Worm (Caenorhabditis elegans): ENCODE measurements around the gene ugt-60.

The ugt-60 gene

DNA sequence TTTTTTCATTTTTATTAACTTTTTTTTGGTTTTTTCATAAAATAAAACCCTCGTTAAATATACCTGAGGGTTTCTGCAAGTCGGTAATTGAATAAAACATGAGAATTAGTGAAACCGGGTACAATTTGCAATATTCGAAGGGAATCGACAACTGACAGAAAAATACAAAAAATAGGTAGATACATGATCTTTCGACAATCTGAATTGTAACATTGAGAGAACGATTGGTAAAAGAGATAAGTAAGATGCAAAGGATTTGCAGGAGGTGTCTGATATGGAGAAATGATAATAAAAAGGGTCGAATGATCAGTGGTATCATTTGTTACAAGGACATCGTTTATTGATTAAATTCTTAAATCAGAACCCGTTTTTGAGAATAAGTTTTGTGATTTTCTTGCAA is at the start of gene ugt-60:
TSS of gene ugt-60 (minus strand) at position 233 of the 400 bp plus-strand sequence.
- no peak for TF ChIP-seq unc-62 (GFP tag; optimal IDR thresholded peaks at IDR 0.05)

DNA sequence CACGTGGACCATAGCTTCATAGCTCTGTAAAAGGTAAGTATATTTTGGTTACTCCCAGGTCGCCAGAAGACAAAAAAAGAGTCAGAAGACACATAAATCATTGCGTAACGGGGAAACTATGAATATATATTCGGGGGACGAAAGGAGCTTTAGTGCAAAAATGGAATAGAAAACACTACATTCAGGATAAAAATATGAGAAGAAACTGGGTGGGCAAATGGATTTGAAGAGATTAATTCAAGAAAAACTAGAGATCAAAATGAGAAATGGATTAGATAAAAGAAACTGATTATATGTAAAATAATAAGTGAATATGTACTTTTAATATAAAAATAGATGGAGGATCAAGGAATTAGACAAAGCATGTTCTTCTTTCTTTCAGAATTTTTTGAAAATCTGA is 48.6 kb upstream of the ugt-60 start, which contains the start of gene C07A9.12:
TSS of gene C07A9.12 (minus strand) at position 101 of the 400 bp plus-strand sequence.
- no peak for TF ChIP-seq unc-62 (GFP tag; optimal IDR thresholded peaks at IDR 0.05)

DNA sequence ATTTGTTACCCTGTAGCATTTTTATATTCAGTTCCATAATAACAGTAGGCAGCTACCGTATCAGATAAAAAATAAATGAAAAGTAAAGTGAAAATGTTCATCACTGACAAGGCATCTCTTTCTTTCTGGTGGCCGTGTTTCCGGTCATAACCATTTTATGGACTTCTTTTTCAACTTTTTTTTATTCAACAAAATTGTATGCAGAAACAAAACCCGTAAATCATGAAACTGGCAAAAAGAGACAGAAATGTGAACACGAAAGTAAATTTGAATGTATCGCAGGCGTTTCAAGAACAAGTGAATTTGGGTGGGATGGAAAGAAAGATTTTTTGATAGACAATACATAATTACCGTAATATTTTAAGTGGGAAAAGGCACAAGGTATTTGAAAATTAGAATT is 46.3 kb upstream of the ugt-60 start, which contains the start of gene clec-162:
TSS of gene clec-162 (minus strand) at position 101 of the 400 bp plus-strand sequence.
- TF ChIP-seq unc-62 (GFP tag; optimal IDR thresholded peaks at IDR 0.05) = no peak

DNA sequence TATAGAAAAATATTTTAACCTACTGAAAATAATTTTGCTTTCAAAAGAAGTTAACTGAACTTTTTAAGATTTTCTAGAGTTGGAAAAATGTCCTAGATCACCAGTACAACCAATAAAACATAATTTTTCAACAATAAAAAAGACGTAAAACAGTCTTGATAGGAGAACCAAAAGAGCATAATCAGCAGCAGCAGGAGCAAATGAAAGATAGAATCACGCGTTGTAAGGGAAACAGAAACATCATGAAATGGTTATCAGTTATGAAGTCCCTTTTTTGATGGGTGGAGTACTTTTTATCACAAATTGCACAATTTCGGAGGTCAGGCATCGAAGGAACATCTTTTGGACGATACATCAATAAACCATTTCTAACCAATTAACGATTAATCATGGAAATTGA is 43.1 kb upstream of the ugt-60 start:
- no peak for TF ChIP-seq unc-62 (GFP tag; optimal IDR thresholded peaks at IDR 0.05)

DNA sequence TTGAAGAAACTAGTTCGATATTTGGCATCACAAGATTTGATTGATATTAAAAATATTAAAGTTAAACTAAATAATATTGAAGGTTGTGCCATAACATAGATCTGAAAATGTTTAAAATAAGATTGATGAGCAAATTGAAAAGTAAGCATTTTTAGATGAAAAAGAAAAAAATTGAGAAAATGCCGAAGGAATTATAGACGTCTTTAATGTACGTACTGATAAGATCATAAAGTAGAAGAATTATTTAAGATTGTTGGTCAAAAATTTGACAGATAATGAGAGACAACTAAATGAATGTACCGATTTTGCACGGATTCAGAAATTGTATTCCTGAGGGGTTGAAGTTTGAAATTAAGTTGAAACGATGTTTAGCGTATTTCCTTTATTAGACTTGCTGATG is 41.3 kb upstream of the ugt-60 start, which contains the start of gene ncx-7:
TSS of gene ncx-7 (minus strand) at position 101 of the 400 bp plus-strand sequence.
- no peak for TF ChIP-seq unc-62 (GFP tag; optimal IDR thresholded peaks at IDR 0.05)

DNA sequence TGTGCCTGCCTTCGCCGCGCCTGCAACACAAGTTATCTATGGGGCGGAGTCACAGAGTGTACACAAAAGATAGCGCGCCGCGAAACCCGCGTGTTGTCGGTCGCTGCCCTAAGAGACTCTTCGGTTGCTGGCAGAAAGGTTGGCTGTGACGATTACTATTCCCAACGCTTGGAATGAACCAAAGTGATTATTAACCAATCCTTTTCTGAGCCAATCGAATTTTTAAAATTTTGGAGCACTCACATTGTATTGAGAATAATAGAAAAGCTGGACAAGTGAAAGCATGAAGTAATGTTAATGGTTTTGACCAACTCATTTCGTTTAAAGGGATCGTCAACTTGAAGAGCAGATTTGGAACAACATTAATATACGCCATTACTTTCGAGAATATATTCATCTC is 38.4 kb upstream of the ugt-60 start:
- TF ChIP-seq unc-62 (GFP tag; optimal IDR thresholded peaks at IDR 0.05) = no peak

DNA sequence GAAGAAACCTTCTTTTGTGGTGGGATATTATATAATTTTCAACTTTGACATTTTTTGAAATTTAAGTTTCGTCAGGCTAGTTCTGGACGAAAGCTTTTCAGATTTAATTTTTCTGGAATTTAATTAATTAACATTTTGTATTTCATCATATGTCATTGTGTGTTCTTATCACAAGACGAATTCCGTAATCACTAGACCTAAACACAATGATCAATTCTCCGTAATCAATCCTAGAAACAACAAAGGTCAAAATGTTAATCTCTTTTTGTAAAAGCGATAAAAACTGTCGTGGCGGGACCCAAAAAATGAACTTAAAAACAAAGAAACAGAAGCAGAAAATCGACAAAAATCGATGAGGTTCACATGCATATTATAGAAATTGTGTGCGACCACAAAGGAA is 35.9 kb upstream of the ugt-60 start:
- TF ChIP-seq unc-62 (GFP tag; optimal IDR thresholded peaks at IDR 0.05) = no peak

DNA sequence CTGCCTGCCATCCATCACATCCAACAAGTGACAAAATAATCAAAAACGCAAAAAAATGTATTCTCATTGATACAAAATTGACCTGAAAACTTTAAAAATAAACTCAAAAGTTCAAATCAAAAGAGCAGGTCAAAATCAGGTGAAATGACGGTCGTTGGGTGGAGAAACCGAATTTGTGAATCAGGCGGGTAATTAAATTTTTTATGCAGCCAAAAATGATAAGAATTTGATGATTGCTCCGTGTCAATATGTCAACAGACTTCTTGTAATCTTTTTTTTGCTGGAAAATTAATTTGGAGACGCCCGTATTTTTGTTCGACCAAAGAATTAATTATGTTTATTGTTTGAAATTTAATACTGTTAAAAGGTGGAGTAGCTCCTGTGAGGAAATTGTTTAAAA is 35.0 kb upstream of the ugt-60 start, which contains the start of gene ncx-6:
TSS of gene ncx-6 (minus strand) at position 88 of the 400 bp plus-strand sequence.
- TF ChIP-seq unc-62 (GFP tag; optimal IDR thresholded peaks at IDR 0.05) = no peak

DNA sequence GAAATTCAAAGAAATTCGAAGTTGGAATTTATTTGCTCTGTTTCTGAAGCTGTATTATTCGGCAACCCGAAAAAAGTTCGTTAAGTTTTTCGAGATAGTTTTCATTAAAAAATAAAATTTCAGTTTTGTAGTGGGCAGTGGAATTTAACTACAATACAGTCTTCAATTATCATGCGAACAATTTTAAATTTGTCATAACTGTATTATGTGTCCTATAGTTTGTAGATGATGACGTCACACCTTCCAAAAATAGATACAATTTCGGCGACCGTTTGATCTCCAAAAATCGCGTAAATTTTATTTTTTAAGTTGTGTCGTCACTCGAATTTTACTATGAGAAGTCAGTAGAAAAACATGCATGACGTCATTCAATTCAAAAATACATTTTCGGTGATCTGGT is 34.3 kb upstream of the ugt-60 start:
- no peak for TF ChIP-seq unc-62 (GFP tag; optimal IDR thresholded peaks at IDR 0.05)

DNA sequence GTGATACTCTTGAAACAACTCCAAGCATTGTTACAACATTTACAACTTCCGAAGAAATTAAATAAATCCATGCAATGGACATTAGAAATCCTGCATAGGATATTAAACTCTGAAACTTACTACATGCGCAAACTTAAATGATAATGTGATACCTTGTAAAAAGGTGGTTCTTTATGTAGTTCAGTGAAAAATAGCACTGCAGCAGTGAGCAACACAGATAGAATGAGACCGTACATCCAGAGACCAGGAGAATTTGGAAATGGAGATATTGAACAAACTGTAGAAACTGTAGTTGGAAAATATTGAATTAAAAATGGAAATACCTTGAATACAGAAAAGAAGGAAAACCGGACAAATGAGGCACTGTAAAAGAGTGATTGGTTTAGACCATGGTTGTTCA is 32.3 kb upstream of the ugt-60 start:
- TF ChIP-seq unc-62 (GFP tag; optimal IDR thresholded peaks at IDR 0.05) = no peak

DNA sequence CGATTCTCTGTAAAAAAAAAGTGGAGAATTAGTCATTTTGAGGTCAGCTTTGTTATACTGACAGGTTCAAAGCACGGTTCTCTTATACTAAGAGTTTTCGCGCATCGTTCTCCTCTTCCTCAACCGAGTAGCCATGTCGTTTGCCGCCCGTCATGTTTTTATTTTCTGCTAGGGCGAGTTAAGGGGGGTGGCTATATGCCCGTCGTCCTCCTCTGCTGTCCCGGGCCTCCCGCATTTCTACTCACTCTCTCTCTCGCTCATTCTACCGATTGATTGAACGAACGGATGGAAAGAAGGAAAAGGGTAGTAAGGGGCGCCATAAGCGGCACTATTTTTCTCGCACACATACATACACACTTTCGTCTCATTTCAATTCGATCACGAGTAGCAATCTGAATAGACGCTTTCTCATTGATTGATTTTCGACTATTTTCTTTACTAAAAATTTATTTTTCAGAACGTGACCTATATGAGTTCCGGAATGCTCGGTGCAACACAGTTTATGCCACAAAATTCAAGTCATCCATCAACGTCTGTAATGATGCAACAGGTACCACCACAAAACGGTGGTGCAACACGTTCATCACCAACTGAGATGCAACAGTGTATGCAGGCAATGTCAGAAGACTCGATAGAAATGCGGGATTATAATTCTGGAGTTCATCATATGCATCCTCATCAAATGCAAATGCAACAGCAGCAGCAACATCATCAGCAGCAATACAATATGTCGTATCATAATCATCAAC is 26.5 kb upstream of the ugt-60 start:
- TF ChIP-seq unc-62 (GFP tag; optimal IDR thresholded peaks at IDR 0.05) = no peak

DNA sequence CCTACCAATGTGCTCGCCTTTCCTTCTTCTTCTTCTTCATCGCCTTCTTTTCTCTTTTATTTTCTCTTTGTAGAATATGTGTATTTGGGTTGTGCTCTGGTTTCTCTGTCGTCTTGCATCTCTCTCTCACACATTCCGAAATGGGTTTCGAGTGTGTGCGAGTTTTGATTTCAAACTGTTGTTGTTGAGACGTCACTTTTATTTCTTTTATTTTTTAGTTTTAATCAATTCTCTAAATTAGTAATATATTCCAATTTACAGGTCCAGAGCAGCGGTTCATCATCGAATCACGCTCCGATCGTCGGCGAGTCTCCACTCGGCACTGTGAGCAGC is 25.7 kb upstream of the ugt-60 start:
- TF ChIP-seq unc-62 (GFP tag; optimal IDR thresholded peaks at IDR 0.05) = no peak

DNA sequence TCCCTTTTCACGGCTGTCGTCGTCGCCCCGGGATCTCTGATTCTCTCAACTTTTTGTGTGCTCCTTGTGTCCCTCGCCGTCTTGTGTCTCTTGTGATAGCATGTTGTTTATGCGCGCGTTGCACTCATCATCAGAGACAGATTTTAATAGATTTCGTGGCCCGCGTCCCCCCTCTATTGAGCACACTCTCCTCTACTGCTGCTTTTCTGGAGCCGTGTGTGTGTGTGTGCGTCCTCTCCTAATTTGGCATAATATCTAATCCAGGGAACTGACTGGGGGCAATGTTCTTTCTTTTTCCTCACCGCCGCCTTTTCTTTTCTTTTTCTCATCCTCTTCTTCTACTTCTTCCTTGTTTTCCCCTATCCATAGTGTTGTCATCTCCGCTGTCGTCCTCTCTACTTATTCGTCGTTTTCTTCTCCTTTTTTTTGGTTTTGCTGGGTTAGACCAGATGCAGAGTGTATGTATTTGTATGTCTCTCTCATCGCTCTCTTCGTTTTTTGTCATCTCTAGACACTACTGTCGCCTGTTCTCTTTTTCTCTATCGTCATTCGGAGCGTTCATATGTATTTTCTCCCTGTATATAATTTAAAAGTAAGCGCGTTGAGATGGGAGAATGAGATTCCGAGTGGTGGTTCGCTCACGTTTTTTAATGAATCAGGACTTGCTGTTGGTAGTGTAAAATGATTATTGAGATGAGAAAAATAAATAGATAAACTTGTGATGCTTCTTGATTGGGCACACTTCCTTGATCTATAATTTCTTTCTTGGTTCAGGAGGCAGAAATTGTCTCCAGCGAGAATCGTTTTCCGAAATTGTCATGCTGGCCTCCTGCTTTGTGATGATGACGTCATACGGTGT is 25.1 kb upstream of the ugt-60 start:
- no peak for TF ChIP-seq unc-62 (GFP tag; optimal IDR thresholded peaks at IDR 0.05)

DNA sequence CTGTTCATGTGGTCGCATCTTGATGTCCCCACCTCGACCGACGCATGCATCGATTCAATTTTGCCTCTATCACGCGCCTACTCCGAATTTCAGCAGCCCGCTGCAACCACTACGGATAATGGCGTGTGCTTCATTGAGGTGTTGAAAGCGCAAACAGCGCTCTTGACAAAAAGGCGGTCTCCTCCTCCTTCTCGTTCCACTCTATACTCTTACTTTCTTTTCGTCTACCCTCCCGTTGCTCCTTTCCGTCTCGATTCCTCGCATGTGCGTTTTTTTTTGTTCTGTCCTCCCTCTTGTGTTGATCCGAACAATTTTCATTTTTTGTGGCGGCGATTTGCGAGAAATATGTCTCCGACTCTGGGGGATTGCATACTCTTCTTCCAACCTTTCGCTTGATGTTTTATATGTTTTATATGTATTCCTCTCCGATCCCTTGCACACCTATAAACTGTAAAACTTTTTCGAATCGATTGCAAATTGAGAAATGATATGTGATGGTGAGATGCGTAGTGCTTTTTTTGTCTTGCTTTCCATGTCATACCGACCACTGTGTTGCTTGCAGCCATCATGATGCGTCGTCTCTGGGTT is 23.9 kb upstream of the ugt-60 start:
- TF ChIP-seq unc-62 (GFP tag; optimal IDR thresholded peaks at IDR 0.05) = no peak

DNA sequence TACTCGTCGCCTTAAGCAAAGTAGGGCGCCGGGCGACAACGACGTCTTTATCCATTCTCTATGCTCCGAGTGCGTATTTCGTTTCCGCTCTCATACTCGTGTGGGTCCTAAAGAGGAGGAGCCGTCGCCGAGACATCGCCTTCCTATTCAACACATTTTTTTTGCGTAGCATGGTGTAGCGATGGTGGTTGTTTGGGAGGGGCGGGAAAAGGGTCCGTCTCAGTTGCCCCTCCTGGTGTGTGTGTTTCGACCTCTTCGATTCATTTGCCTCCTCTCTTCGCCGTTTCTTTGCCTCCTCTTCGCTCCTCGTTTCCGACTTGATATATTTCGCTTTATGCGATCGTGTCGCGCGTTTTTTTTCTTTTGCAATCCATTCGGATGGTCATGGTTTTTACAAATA is 22.9 kb upstream of the ugt-60 start:
- no peak for TF ChIP-seq unc-62 (GFP tag; optimal IDR thresholded peaks at IDR 0.05)

DNA sequence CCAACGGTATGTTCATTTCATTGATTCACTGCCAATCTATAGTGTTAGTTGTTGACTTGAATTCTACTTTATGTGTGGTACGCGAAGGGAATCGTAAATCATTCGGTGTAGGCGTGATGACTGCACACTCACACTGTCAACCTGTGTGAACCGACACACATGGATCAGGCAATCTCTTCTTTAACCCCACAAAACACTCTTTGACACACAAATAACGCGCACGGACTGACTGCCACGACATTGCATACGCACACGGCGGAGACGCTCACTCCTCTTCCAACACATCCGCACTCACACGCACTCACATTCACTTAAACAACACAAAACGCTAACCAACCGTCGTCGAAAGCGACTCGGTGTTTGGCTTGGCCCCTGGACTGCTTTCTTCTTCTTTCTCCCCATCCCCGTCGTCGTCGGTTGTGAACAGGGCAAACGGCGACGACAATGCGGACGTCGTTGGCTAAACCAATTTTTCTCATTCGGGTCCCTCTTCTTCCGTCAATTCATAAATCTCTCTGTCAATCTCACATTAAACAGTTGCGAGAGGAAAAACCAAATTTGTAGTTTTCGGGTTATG is 21.4 kb upstream of the ugt-60 start:
- TF ChIP-seq unc-62 (GFP tag; optimal IDR thresholded peaks at IDR 0.05) = no peak
